Worm (Caenorhabditis elegans) whole organism, L1 larva: ENCODE measurements around the gene ugt-33.
A peak's percentile ranks its signal among the peaks of the same experiment; 100 is the strongest.

Source experiments
- C04F5.9 ChIP-seq: sonication (generic microtip); optimal IDR thresholded peaks from 2 replicates; lab custom pipeline; 2016; ENCODE audit warnings: missing genetic modification characterization, missing compliant biosample characterization
- C16A3.4 ChIP-seq: fragments of 150-350 bp; optimal IDR thresholded peaks from 2 replicates; lab custom pipeline; 2014; ENCODE audit warnings: missing biosample characterization, missing genetic modification characterization
- aha-1 ChIP-seq: fragments of 150-350 bp; optimal IDR thresholded peaks from 2 replicates; lab custom pipeline; 2014; ENCODE audit warnings: missing biosample characterization, missing genetic modification characterization
- ama-1 ChIP-seq: fragments of 150-350 bp; optimal IDR thresholded peaks from 2 replicates; lab custom pipeline; 2014
- blmp-1 ChIP-seq: fragments of 150-350 bp; optimal IDR thresholded peaks from 2 replicates; lab custom pipeline; 2014; ENCODE audit warnings: missing biosample characterization, missing genetic modification characterization
- ceh-90 ChIP-seq: sonication (generic microtip); optimal IDR thresholded peaks from 2 replicates; lab custom pipeline; 2016; ENCODE audit warnings: missing genetic modification characterization, missing compliant biosample characterization
- ces-1 ChIP-seq: fragments of 150-350 bp; optimal IDR thresholded peaks from 2 replicates; lab custom pipeline; 2014; ENCODE audit warnings: missing biosample characterization, missing genetic modification reagents, missing genetic modification characterization
- dpl-1 ChIP-seq, 3 experiments: fragments of 150-350 bp in 2 of 3; sonication (generic microtip) in 1 of 3; optimal IDR thresholded peaks; 2 replicates each; lab custom pipeline; 2014 to 2017; ENCODE audit warnings: missing biosample characterization in 3 of 3, missing genetic modification characterization in 3 of 3, missing genetic modification reagents in 3 of 3
- elt-2 ChIP-seq: sonication (generic microtip); optimal IDR thresholded peaks from 2 replicates; lab custom pipeline; 2016; ENCODE audit warnings: missing genetic modification characterization, mild to moderate bottlenecking, inconsistent platforms, missing compliant biosample characterization, missing genetic modification reagents
- fkh-10 ChIP-seq: sonication (generic microtip); optimal IDR thresholded peaks from 2 replicates; lab custom pipeline; 2017; ENCODE audit warnings: missing biosample characterization, missing genetic modification reagents, missing genetic modification characterization
- fkh-8 ChIP-seq: sonication (generic microtip); optimal IDR thresholded peaks from 2 replicates; lab custom pipeline; 2016; ENCODE audit warnings: mild to moderate bottlenecking, missing genetic modification characterization, missing compliant biosample characterization
- hpl-2 ChIP-seq: fragments of 150-350 bp; optimal IDR thresholded peaks from 2 replicates; lab custom pipeline; 2014; ENCODE audit warnings: missing biosample characterization, missing genetic modification reagents, missing genetic modification characterization
- irx-1 ChIP-seq: sonication (generic microtip); optimal IDR thresholded peaks from 2 replicates; lab custom pipeline; 2016; ENCODE audit warnings: missing genetic modification characterization, missing compliant biosample characterization
- jun-1 ChIP-seq: fragments of 150-350 bp; optimal IDR thresholded peaks from 2 replicates; lab custom pipeline; 2014; ENCODE audit warnings: missing biosample characterization, missing genetic modification reagents, missing genetic modification characterization
- lin-13 ChIP-seq: fragments of 150-350 bp; optimal IDR thresholded peaks from 2 replicates; lab custom pipeline; 2014; ENCODE audit warnings: missing biosample characterization, missing genetic modification reagents, missing genetic modification characterization
- lin-14 ChIP-seq: fragments of 200-800 bp; sonication (Bioruptor generic); optimal IDR thresholded peaks from 2 replicates; lab custom pipeline; 2018; ENCODE audit warnings: mild to moderate bottlenecking, missing genetic modification characterization, moderate library complexity, missing compliant biosample characterization
- lir-3 ChIP-seq: sonication (generic microtip); optimal IDR thresholded peaks from 2 replicates; lab custom pipeline; 2016; ENCODE audit warnings: mild to moderate bottlenecking, missing genetic modification characterization, moderate library complexity, missing compliant biosample characterization; ENCODE audit not compliant: poor library complexity
- lsy-2 ChIP-seq, 2 experiments: fragments of 150-350 bp; optimal IDR thresholded peaks; 2 replicates each; lab custom pipeline; 2014; ENCODE audit warnings: missing biosample characterization in 2 of 2, missing genetic modification characterization in 2 of 2
- mab-9 ChIP-seq: fragments of 200-800 bp; sonication (Bioruptor generic); IDR thresholded peaks from 2 replicates; pipeline ENCODE4 v1.3.6; 2022; ENCODE audit warnings: missing genetic modification reagents, missing genetic modification characterization, missing compliant biosample characterization
- nhr-12 ChIP-seq: sonication (generic microtip); optimal IDR thresholded peaks from 2 replicates; lab custom pipeline; 2017; ENCODE audit warnings: missing biosample characterization, missing genetic modification characterization
- nhr-19 ChIP-seq: fragments of 200-800 bp; sonication (Bioruptor generic); conservative IDR thresholded peaks from 2 replicates; pipeline ENCODE4 v1.3.6; 2022; ENCODE audit warnings: missing genetic modification characterization, missing compliant biosample characterization
- nhr-20 ChIP-seq: sonication (generic microtip); optimal IDR thresholded peaks from 2 replicates; lab custom pipeline; 2016; ENCODE audit warnings: mild to moderate bottlenecking, missing genetic modification characterization, missing compliant biosample characterization
- nhr-71 ChIP-seq: sonication (generic microtip); optimal IDR thresholded peaks from 2 replicates; lab custom pipeline; 2016; ENCODE audit warnings: mild to moderate bottlenecking, missing genetic modification characterization, moderate library complexity, missing compliant biosample characterization
- nhr-84 ChIP-seq: sonication (generic microtip); optimal IDR thresholded peaks from 2 replicates; lab custom pipeline; 2017; ENCODE audit warnings: missing biosample characterization, missing genetic modification characterization
- nhr-90 ChIP-seq: sonication (generic microtip); optimal IDR thresholded peaks from 2 replicates; lab custom pipeline; 2016; ENCODE audit warnings: mild to moderate bottlenecking, missing genetic modification characterization, missing compliant biosample characterization; ENCODE audit not compliant: poor library complexity
- pag-3 ChIP-seq: sonication (generic microtip); optimal IDR thresholded peaks from 2 replicates; lab custom pipeline; 2017; ENCODE audit warnings: missing genetic modification characterization, mild to moderate bottlenecking, missing compliant biosample characterization, antibody characterized with exemption, borderline replicate concordance; ENCODE audit not compliant: insufficient read depth
- pqm-1 ChIP-seq: sonication (generic microtip); optimal IDR thresholded peaks from 3 replicates; lab custom pipeline; 2017; ENCODE audit warnings: missing biosample characterization, missing genetic modification characterization
- rnt-1 ChIP-seq: sonication (generic microtip); optimal IDR thresholded peaks from 2 replicates; lab custom pipeline; 2016; ENCODE audit warnings: mild to moderate bottlenecking, missing genetic modification characterization, moderate library complexity, missing compliant biosample characterization
- skn-1 ChIP-seq: fragments of 150-350 bp; optimal IDR thresholded peaks from 2 replicates; lab custom pipeline; 2014; ENCODE audit warnings: missing biosample characterization, missing genetic modification characterization
- snu-23 ChIP-seq: sonication (generic microtip); optimal IDR thresholded peaks from 2 replicates; lab custom pipeline; 2016; ENCODE audit warnings: missing genetic modification characterization, missing compliant biosample characterization
- sox-4 ChIP-seq: sonication (generic microtip); optimal IDR thresholded peaks from 2 replicates; lab custom pipeline; 2016; ENCODE audit warnings: missing genetic modification characterization, missing compliant biosample characterization
- sptf-1 ChIP-seq: fragments of 150-350 bp; optimal IDR thresholded peaks from 2 replicates; lab custom pipeline; 2014; ENCODE audit warnings: missing biosample characterization, missing genetic modification characterization
- tlp-1 ChIP-seq: fragments of 150-350 bp; optimal IDR thresholded peaks from 2 replicates; lab custom pipeline; 2014; ENCODE audit warnings: missing biosample characterization, missing genetic modification characterization
- unc-130 ChIP-seq: fragments of 150-350 bp; optimal IDR thresholded peaks from 2 replicates; lab custom pipeline; 2017; ENCODE audit warnings: missing biosample characterization, missing genetic modification characterization, inconsistent platforms
- unc-30 ChIP-seq: sonication (generic microtip); optimal IDR thresholded peaks from 2 replicates; lab custom pipeline; 2017; ENCODE audit warnings: missing biosample characterization, missing genetic modification characterization
- unc-62 ChIP-seq: fragments of 150-350 bp; optimal IDR thresholded peaks from 2 replicates; lab custom pipeline; 2014; ENCODE audit warnings: missing biosample characterization, missing genetic modification reagents, missing genetic modification characterization
- zag-1 ChIP-seq: fragments of 150-350 bp; optimal IDR thresholded peaks from 2 replicates; lab custom pipeline; 2014; ENCODE audit warnings: missing biosample characterization, missing genetic modification characterization
- ztf-11 ChIP-seq, 2 experiments: sonication (generic microtip); optimal IDR thresholded peaks; 2 replicates each; lab custom pipeline; 2016 to 2017; ENCODE audit warnings: missing genetic modification characterization in 2 of 2, missing biosample characterization in 1 of 2, missing compliant biosample characterization in 1 of 2
- ztf-4 ChIP-seq: fragments of 150-350 bp; optimal IDR thresholded peaks from 2 replicates; lab custom pipeline; 2014; ENCODE audit warnings: missing biosample characterization, missing genetic modification characterization

The ugt-33 gene

DNA sequence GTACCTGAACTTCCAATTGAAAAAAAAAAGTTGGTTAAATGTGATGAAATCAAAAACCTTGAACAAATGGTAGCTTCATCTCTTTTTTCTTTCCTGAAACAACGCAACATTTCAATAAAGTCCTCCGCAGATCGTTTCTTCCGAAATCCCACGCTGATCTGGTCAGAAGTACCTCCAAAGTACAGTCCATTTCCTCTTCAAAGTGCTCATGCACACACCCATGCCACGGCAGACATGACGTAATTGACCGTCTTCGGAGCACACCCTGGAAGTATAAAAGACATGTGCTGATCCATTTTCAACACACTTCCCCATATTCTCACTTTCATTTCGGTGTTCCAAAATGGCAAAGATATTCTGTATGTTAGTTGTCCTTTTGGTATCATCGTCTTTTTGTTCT lies 10.7 kb downstream of the ugt-33 start, which contains the start of gene C35A5.10:
TSS of gene C35A5.10 (plus strand) at position 301 of the 400 bp plus-strand sequence.
- no peak for TF ChIP-seq fkh-8
- no peak for TF ChIP-seq hpl-2 (GFP tag; lab: Kevin White, UChicago)
- TF ChIP-seq dpl-1 (GFP tag; optimal IDR thresholded peaks at IDR 0.05; lab: Kevin White, UChicago): no peak
- no peak for TF ChIP-seq aha-1
- TF ChIP-seq pag-3: no peak
- TF ChIP-seq nhr-84 (tag; lab: Kevin White, UChicago): no peak
- TF ChIP-seq elt-2 (tag; lab: Kevin White, UChicago): no peak

- TF ChIP-seq ama-1 (lab: Kevin White, UChicago): no peak
- TF ChIP-seq ztf-4 (tag; lab: Kevin White, UChicago): no peak
- TF ChIP-seq ces-1 (GFP tag; lab: Kevin White, UChicago): no peak
- no peak for TF ChIP-seq zag-1 (tag; lab: Kevin White, UChicago)
These were observed 12.3 kb downstream of the ugt-33 start, which contains the start of gene C35A5.5 for ce11 chrV:10505553-10505952. C35A5.5 (plus strand) TSS chrV:10505853.

DNA sequence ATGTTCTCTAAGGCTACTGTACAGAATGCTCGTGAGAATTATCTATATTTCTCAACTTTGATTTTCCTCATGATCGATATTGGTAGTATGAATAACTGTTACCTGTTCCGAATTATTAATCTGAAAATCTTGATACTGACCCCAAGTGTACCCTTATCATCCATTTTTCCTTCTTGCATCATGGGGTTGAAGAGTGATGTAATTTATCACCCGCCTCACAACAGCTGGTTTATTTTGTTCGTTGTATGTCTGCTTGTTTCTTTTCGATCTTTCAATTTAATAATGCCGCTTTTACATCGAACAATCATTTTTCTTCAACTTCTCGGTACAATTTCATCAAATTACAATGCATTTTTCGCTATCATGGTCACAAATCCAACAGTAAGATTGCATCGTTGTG lies 15.6 kb downstream of the ugt-33 start, which contains the start of gene C35A5.6:
TSS of gene C35A5.6 (plus strand) at position 283 of the 400 bp plus-strand sequence.
- TF ChIP-seq mab-9 (GFP tag; lab: Robert Waterston, UW): no peak
- peak; percentile 20 for TF ChIP-seq nhr-71 (tag; lab: Kevin White, UChicago)
- no peak for TF ChIP-seq nhr-90 (tag; lab: Kevin White, UChicago)
- TF ChIP-seq dpl-1 (GFP tag; optimal IDR thresholded peaks at IDR 0.05; lab: Kevin White, UChicago): no peak
- no peak for TF ChIP-seq unc-130
- TF ChIP-seq pqm-1 (tag; lab: Kevin White, UChicago): no peak
- TF ChIP-seq snu-23 (GFP tag; lab: Kevin White, UChicago): no peak
- TF ChIP-seq jun-1 (tag; lab: Kevin White, UChicago): no peak
- no peak for TF ChIP-seq sox-4 (tag; lab: Kevin White, UChicago)
- TF ChIP-seq irx-1: no peak
- TF ChIP-seq skn-1 (tag; lab: Kevin White, UChicago): peak; percentile 4
- no peak for TF ChIP-seq unc-62 (GFP tag; lab: Kevin White, UChicago)
- no peak for TF ChIP-seq aha-1
- no peak for TF ChIP-seq ama-1 (lab: Kevin White, UChicago)
- no peak for TF ChIP-seq sptf-1
- peak; percentile 5 for TF ChIP-seq nhr-20 (tag; lab: Kevin White, UChicago)
- TF ChIP-seq tlp-1 (tag; lab: Kevin White, UChicago): no peak
- TF ChIP-seq fkh-10 (GFP tag; lab: Kevin White, UChicago): no peak
- TF ChIP-seq ceh-90 (tag; lab: Kevin White, UChicago): no peak
- no peak for TF ChIP-seq C04F5.9
- no peak for TF ChIP-seq nhr-19 (GFP tag; lab: Robert Waterston, UW)
- peak; percentile 22 for TF ChIP-seq rnt-1
- TF ChIP-seq unc-30 (tag; lab: Kevin White, UChicago): no peak
- TF ChIP-seq nhr-12: no peak
- no peak for TF ChIP-seq lsy-2 (tag; optimal IDR thresholded peaks at IDR 0.05; lab: Kevin White, UChicago)
- no peak for TF ChIP-seq C16A3.4 (tag; lab: Kevin White, UChicago)
- peak; percentile 30 for TF ChIP-seq lin-14 (GFP tag; lab: Kevin White, UChicago)
- peak; percentile 30 for TF ChIP-seq blmp-1 (tag; lab: Kevin White, UChicago)
- TF ChIP-seq lir-3 (tag; lab: Kevin White, UChicago): no peak
- no peak for TF ChIP-seq lin-13 (GFP tag; lab: Kevin White, UChicago)
- no peak for TF ChIP-seq ztf-11 (tag; optimal IDR thresholded peaks at IDR 0.05; lab: Kevin White, UChicago)
- TF ChIP-seq, all 84 proteins: peak for 6
